Worm (Caenorhabditis elegans) whole organism, L2 larva: ENCODE measurements around the gene prx-14.
A peak's percentile ranks its signal among the peaks of the same experiment; 100 is the strongest.

Experiments
- C34F6.9 ChIP-seq: fragments of 150-350 bp; optimal IDR thresholded peaks from 2 replicates; lab custom pipeline; 2014; ENCODE audit warnings: missing biosample characterization, missing genetic modification characterization
- F13H6.1 ChIP-seq: sonication (generic microtip); optimal IDR thresholded peaks from 2 replicates; lab custom pipeline; 2016; ENCODE audit warnings: missing genetic modification characterization, missing compliant biosample characterization
- R02D3.7 ChIP-seq: fragments of 150-350 bp; optimal IDR thresholded peaks from 2 replicates; lab custom pipeline; 2014; ENCODE audit warnings: missing biosample characterization, missing genetic modification characterization
- ZK546.5 ChIP-seq: sonication (generic microtip); optimal IDR thresholded peaks from 2 replicates; lab custom pipeline; 2017; ENCODE audit warnings: missing biosample characterization, missing genetic modification characterization
- alr-1 ChIP-seq: fragments of 150-350 bp; optimal IDR thresholded peaks from 2 replicates; lab custom pipeline; 2014; ENCODE audit warnings: missing biosample characterization, missing genetic modification characterization
- aly-2 ChIP-seq: fragments of 150-350 bp; optimal IDR thresholded peaks from 2 replicates; lab custom pipeline; 2014; ENCODE audit warnings: missing biosample characterization, missing genetic modification characterization
- ama-1 ChIP-seq: fragments of 150-350 bp; optimal IDR thresholded peaks from 2 replicates; lab custom pipeline; 2018; ENCODE audit warnings: inconsistent platforms
- ceh-16 ChIP-seq: fragments of 150-350 bp; optimal IDR thresholded peaks from 2 replicates; lab custom pipeline; 2014; ENCODE audit warnings: missing biosample characterization, missing genetic modification characterization
- ceh-82 ChIP-seq: fragments of 150-350 bp; optimal IDR thresholded peaks from 2 replicates; lab custom pipeline; 2014; ENCODE audit warnings: missing biosample characterization, missing genetic modification characterization
- crh-2 ChIP-seq: sonication (generic microtip); optimal IDR thresholded peaks from 2 replicates; lab custom pipeline; 2017; ENCODE audit warnings: missing biosample characterization, missing genetic modification characterization
- dmd-4 ChIP-seq: sonication (generic microtip); optimal IDR thresholded peaks from 2 replicates; lab custom pipeline; 2017; ENCODE audit warnings: missing biosample characterization, missing genetic modification characterization
- egl-27 ChIP-seq: sonication (generic microtip); optimal IDR thresholded peaks from 3 replicates; lab custom pipeline; 2017; ENCODE audit warnings: missing biosample characterization, missing genetic modification reagents, missing genetic modification characterization
- elt-1 ChIP-seq: fragments of 150-350 bp; optimal IDR thresholded peaks from 2 replicates; lab custom pipeline; 2014; ENCODE audit warnings: missing biosample characterization, missing genetic modification characterization
- elt-3 ChIP-seq: sonication (generic microtip); optimal IDR thresholded peaks from 2 replicates; lab custom pipeline; 2017; ENCODE audit warnings: missing biosample characterization, missing genetic modification characterization
- fos-1 ChIP-seq: fragments of 150-350 bp; optimal IDR thresholded peaks from 2 replicates; lab custom pipeline; 2014; ENCODE audit warnings: missing biosample characterization, missing genetic modification characterization
- gmeb-1 ChIP-seq: fragments of 150-350 bp; optimal IDR thresholded peaks from 2 replicates; lab custom pipeline; 2014; ENCODE audit warnings: missing biosample characterization, missing genetic modification characterization
- lin-39 ChIP-seq: fragments of 150-350 bp; optimal IDR thresholded peaks from 2 replicates; lab custom pipeline; 2014; ENCODE audit warnings: missing biosample characterization, missing genetic modification reagents, missing genetic modification characterization
- mdl-1 ChIP-seq, 2 experiments: fragments of 150-350 bp in 1 of 2; sonication (generic microtip) in 1 of 2; optimal IDR thresholded peaks; 2 replicates each; lab custom pipeline; 2017; ENCODE audit warnings: missing biosample characterization in 2 of 2, missing genetic modification characterization in 2 of 2
- nhr-10 ChIP-seq: sonication (generic microtip); optimal IDR thresholded peaks from 2 replicates; lab custom pipeline; 2017; ENCODE audit warnings: missing biosample characterization, missing genetic modification characterization
- nhr-11 ChIP-seq: fragments of 150-350 bp; optimal IDR thresholded peaks from 2 replicates; lab custom pipeline; 2014; ENCODE audit warnings: missing biosample characterization, missing genetic modification characterization
- nhr-12 ChIP-seq: fragments of 150-350 bp; optimal IDR thresholded peaks from 2 replicates; lab custom pipeline; 2014; ENCODE audit warnings: missing biosample characterization, missing genetic modification characterization
- nhr-129 ChIP-seq: fragments of 150-350 bp; optimal IDR thresholded peaks from 2 replicates; lab custom pipeline; 2014; ENCODE audit warnings: missing biosample characterization, missing genetic modification characterization
- nhr-21 ChIP-seq: fragments of 150-350 bp; optimal IDR thresholded peaks from 2 replicates; lab custom pipeline; 2014; ENCODE audit warnings: missing biosample characterization, missing genetic modification characterization
- nhr-23 ChIP-seq: fragments of 150-350 bp; optimal IDR thresholded peaks from 2 replicates; lab custom pipeline; 2014; ENCODE audit warnings: missing biosample characterization, missing genetic modification reagents, missing genetic modification characterization
- nhr-237 ChIP-seq: fragments of 150-350 bp; optimal IDR thresholded peaks from 2 replicates; lab custom pipeline; 2014; ENCODE audit warnings: missing biosample characterization, missing genetic modification characterization
- nhr-25 ChIP-seq: fragments of 150-350 bp; sonication (generic microtip); optimal IDR thresholded peaks from 3 replicates; lab custom pipeline; 2014; ENCODE audit warnings: missing biosample characterization, missing genetic modification characterization
- nhr-6 ChIP-seq: fragments of 150-350 bp; optimal IDR thresholded peaks from 2 replicates; lab custom pipeline; 2014; ENCODE audit warnings: missing biosample characterization, missing genetic modification characterization
- nhr-77 ChIP-seq: fragments of 150-350 bp; optimal IDR thresholded peaks from 2 replicates; lab custom pipeline; 2014; ENCODE audit warnings: missing biosample characterization, missing genetic modification characterization
- sem-4 ChIP-seq: fragments of 150-350 bp; optimal IDR thresholded peaks from 2 replicates; lab custom pipeline; 2014; ENCODE audit warnings: missing biosample characterization, missing genetic modification reagents, missing genetic modification characterization
- skn-1 ChIP-seq: sonication (generic microtip); optimal IDR thresholded peaks from 2 replicates; lab custom pipeline; 2017; ENCODE audit warnings: missing biosample characterization, missing genetic modification characterization
- sma-3 ChIP-seq: sonication (generic microtip); optimal IDR thresholded peaks from 2 replicates; lab custom pipeline; 2016; ENCODE audit warnings: missing genetic modification reagents, missing genetic modification characterization, missing compliant biosample characterization
- sma-9 ChIP-seq, 2 experiments: fragments of 150-350 bp in 1 of 2; sonication (generic microtip) in 1 of 2; optimal IDR thresholded peaks; 2 replicates each; lab custom pipeline; 2014 to 2016; ENCODE audit warnings: missing genetic modification characterization in 2 of 2, mild to moderate bottlenecking in 1 of 2, missing biosample characterization in 1 of 2, missing compliant biosample characterization in 1 of 2, missing genetic modification reagents in 1 of 2, moderate library complexity in 1 of 2
- snpc-4 ChIP-seq: fragments of 150-350 bp; optimal IDR thresholded peaks from 2 replicates; lab custom pipeline; 2014; ENCODE audit warnings: missing biosample characterization, missing genetic modification characterization
- unc-39 ChIP-seq: fragments of 150-350 bp; optimal IDR thresholded peaks from 2 replicates; lab custom pipeline; 2014; ENCODE audit warnings: missing biosample characterization, missing genetic modification characterization
- unc-55 ChIP-seq: fragments of 150-350 bp; sonication (generic microtip); optimal IDR thresholded peaks from 3 replicates; lab custom pipeline; 2014; ENCODE audit warnings: missing biosample characterization, missing genetic modification reagents, missing genetic modification characterization
- unc-62 ChIP-seq: fragments of 150-350 bp; optimal IDR thresholded peaks from 2 replicates; lab custom pipeline; 2014; ENCODE audit warnings: missing biosample characterization, missing genetic modification reagents, missing genetic modification characterization
- zag-1 ChIP-seq: fragments of 150-350 bp; optimal IDR thresholded peaks from 2 replicates; lab custom pipeline; 2014; ENCODE audit warnings: missing biosample characterization, missing genetic modification characterization
- ztf-4 ChIP-seq: fragments of 150-350 bp; optimal IDR thresholded peaks from 2 replicates; lab custom pipeline; 2014; ENCODE audit warnings: missing biosample characterization, missing genetic modification characterization

prx-14 gene

ce11 chrIV:11160707-11161106, 22.2 kb upstream of the prx-14 start, which contains the start of gene C08F8.15:
C08F8.15 (minus strand) TSS chrIV:11160807.
- TF ChIP-seq nhr-12 (tag; lab: Kevin White, UChicago) (no peak), sma-9 (GFP tag; optimal IDR thresholded peaks at IDR 0.05; lab: Kevin White, UChicago) (no peak), sma-9 (tag; optimal IDR thresholded peaks at IDR 0.05; lab: Kevin White, UChicago) (no peak), nhr-6 (tag; lab: Kevin White, UChicago) (no peak), ceh-82 (tag; lab: Kevin White, UChicago) (no peak), elt-1 (tag; lab: Kevin White, UChicago) (no peak), nhr-77 (tag; lab: Kevin White, UChicago) (no peak), aly-2 (tag; lab: Kevin White, UChicago) (no peak)

ce11 chrIV:11162451-11162850, 20.5 kb upstream of the prx-14 start, which contains the start of gene fbxb-9:
fbxb-9 (minus strand) TSS chrIV:11162551.
- no peak for TF ChIP-seq mdl-1 (tag; optimal IDR thresholded peaks at IDR 0.05; lab: Kevin White, UChicago)
- TF ChIP-seq elt-3, result no peak
- TF ChIP-seq egl-27 (tag; lab: Kevin White, UChicago), result no peak
- no peak for TF ChIP-seq zag-1 (tag; lab: Kevin White, UChicago)
- no peak for TF ChIP-seq ZK546.5 (tag; lab: Kevin White, UChicago)
- no peak for TF ChIP-seq nhr-21 (tag; lab: Kevin White, UChicago)
- TF ChIP-seq nhr-11 (tag; lab: Kevin White, UChicago), result no peak

- TF ChIP-seq alr-1 (tag; lab: Kevin White, UChicago) (no peak), zag-1 (tag; lab: Kevin White, UChicago) (no peak), aly-2 (tag; lab: Kevin White, UChicago) (no peak), ceh-16 (no peak), ama-1 (lab: Kevin White, UChicago) (no peak), nhr-129 (no peak), skn-1 (tag; lab: Kevin White, UChicago) (no peak), nhr-10 (no peak), nhr-237 (tag; lab: Kevin White, UChicago) (no peak), sem-4 (tag; lab: Kevin White, UChicago) (no peak)
These were observed 18.1 kb upstream of the prx-14 start, which contains the start of gene C08F8.6 for ce11 chrIV:11164831-11165230. C08F8.6 (minus strand) TSS chrIV:11164931.

ce11 chrIV:11169652-11170051, 13.3 kb upstream of the prx-14 start, which contains the start of gene nhr-67:
nhr-67 (plus strand) TSS chrIV:11169748.
- TF ChIP-seq snpc-4 (tag; lab: Kevin White, UChicago) (no peak), ztf-4 (tag; lab: Kevin White, UChicago) (no peak), skn-1 (tag; lab: Kevin White, UChicago) (no peak), aly-2 (tag; lab: Kevin White, UChicago) (no peak), unc-55 (GFP tag; lab: Kevin White, UChicago) (no peak), F13H6.1 (tag; lab: Kevin White, UChicago) (no peak), nhr-23 (tag; lab: Kevin White, UChicago) (no peak), dmd-4 (tag; lab: Kevin White, UChicago) (no peak), crh-2 (no peak), ceh-82 (tag; lab: Kevin White, UChicago) (no peak), ceh-16 (no peak), ama-1 (lab: Kevin White, UChicago) (no peak), unc-39 (tag; lab: Kevin White, UChicago) (no peak), nhr-129 (no peak)
- TF ChIP-seq, all 48 proteins: peak for 0

- TF ChIP-seq C34F6.9 (tag; lab: Kevin White, UChicago) (no peak), fos-1 (peak; percentile 1), ceh-16 (no peak), gmeb-1 (tag; lab: Kevin White, UChicago) (no peak), R02D3.7 (tag; lab: Kevin White, UChicago) (no peak), nhr-77 (tag; lab: Kevin White, UChicago) (no peak), ztf-4 (tag; lab: Kevin White, UChicago) (no peak), unc-62 (GFP tag; lab: Kevin White, UChicago) (no peak), sma-3 (GFP tag; lab: Kevin White, UChicago) (peak; percentile 29), elt-1 (tag; lab: Kevin White, UChicago) (no peak), lin-39 (tag; lab: Kevin White, UChicago) (no peak), elt-3 (no peak), nhr-21 (tag; lab: Kevin White, UChicago) (no peak), nhr-25 (no peak), unc-39 (tag; lab: Kevin White, UChicago) (no peak)
These were observed 8.2 kb upstream of the prx-14 start for ce11 chrIV:11174772-11175171.
